Worm (Caenorhabditis elegans) whole organism, young adult: Measurements from ENCODE around the gene F46E10.2.

Source experiments
- ama-1 ChIP-seq, 3 experiments: fragments of 150-350 bp in 1 of 3; sonication (generic microtip) in 2 of 3; optimal IDR thresholded peaks; 2 replicates each; lab custom pipeline; 2014 to 2018; ENCODE audit warnings: missing biosample characterization in 2 of 3, missing genetic modification characterization in 2 of 3, missing genetic modification reagents in 2 of 3
- bed-1 ChIP-seq: fragments of 200-800 bp; sonication (Bioruptor generic); IDR thresholded peaks from 2 replicates; pipeline ENCODE4 v1.3.6; 2022; ENCODE audit warnings: missing genetic modification reagents, missing genetic modification characterization, missing compliant biosample characterization
- ceh-100 ChIP-seq: fragments of 200-800 bp; sonication (Bioruptor generic); IDR thresholded peaks from 2 replicates; pipeline ENCODE4 v1.3.6; 2022; ENCODE audit warnings: missing genetic modification reagents, missing genetic modification characterization, missing compliant biosample characterization
- ceh-58 ChIP-seq: fragments of 200-800 bp; sonication (Bioruptor generic); IDR thresholded peaks from 2 replicates; pipeline ENCODE4 v1.3.6; 2022; ENCODE audit warnings: missing genetic modification characterization, missing compliant biosample characterization
- egrh-3 ChIP-seq: fragments of 200-800 bp; sonication (Bioruptor generic); IDR thresholded peaks from 2 replicates; pipeline ENCODE4 v1.3.6; 2022; ENCODE audit warnings: missing genetic modification reagents, missing genetic modification characterization, missing compliant biosample characterization
- hmg-1.2 ChIP-seq: fragments of 200-800 bp; sonication (Bioruptor generic); IDR thresholded peaks from 2 replicates; pipeline ENCODE4 v1.3.6; 2022; ENCODE audit warnings: missing genetic modification reagents, missing genetic modification characterization, missing compliant biosample characterization
- hrde-1 ChIP-seq: sonication (generic microtip); optimal IDR thresholded peaks from 2 replicates; lab custom pipeline; 2016; ENCODE audit warnings: missing genetic modification characterization, mild to moderate bottlenecking, missing compliant biosample characterization, moderate library complexity, missing genotype, missing genetic modification reagents, borderline replicate concordance
- madf-10 ChIP-seq: sonication (generic microtip); optimal IDR thresholded peaks from 2 replicates; lab custom pipeline; 2016; ENCODE audit warnings: mild to moderate bottlenecking, missing genetic modification characterization, missing compliant biosample characterization
- nfya-1 ChIP-seq: sonication (generic microtip); optimal IDR thresholded peaks from 2 replicates; lab custom pipeline; 2017; ENCODE audit warnings: antibody characterized with exemption, missing compliant biosample characterization, missing genetic modification characterization, borderline replicate concordance; ENCODE audit not compliant: insufficient read depth
- nhr-90 ChIP-seq: sonication (generic microtip); optimal IDR thresholded peaks from 2 replicates; lab custom pipeline; 2016; ENCODE audit warnings: missing genotype, mild to moderate bottlenecking, missing genetic modification characterization, missing compliant biosample characterization
- sdz-38 ChIP-seq: sonication (generic microtip); optimal IDR thresholded peaks from 2 replicates; lab custom pipeline; 2016; ENCODE audit warnings: missing genotype, missing genetic modification characterization, missing compliant biosample characterization
- unc-62 ChIP-seq: fragments of 150-350 bp; optimal IDR thresholded peaks from 2 replicates; lab custom pipeline; 2014; ENCODE audit warnings: missing biosample characterization, missing genetic modification reagents, missing genetic modification characterization
- xnd-1 ChIP-seq: sonication (generic microtip); optimal IDR thresholded peaks from 2 replicates; lab custom pipeline; 2016; ENCODE audit warnings: missing genotype, missing genetic modification reagents, missing genetic modification characterization, missing compliant biosample characterization

DNA sequence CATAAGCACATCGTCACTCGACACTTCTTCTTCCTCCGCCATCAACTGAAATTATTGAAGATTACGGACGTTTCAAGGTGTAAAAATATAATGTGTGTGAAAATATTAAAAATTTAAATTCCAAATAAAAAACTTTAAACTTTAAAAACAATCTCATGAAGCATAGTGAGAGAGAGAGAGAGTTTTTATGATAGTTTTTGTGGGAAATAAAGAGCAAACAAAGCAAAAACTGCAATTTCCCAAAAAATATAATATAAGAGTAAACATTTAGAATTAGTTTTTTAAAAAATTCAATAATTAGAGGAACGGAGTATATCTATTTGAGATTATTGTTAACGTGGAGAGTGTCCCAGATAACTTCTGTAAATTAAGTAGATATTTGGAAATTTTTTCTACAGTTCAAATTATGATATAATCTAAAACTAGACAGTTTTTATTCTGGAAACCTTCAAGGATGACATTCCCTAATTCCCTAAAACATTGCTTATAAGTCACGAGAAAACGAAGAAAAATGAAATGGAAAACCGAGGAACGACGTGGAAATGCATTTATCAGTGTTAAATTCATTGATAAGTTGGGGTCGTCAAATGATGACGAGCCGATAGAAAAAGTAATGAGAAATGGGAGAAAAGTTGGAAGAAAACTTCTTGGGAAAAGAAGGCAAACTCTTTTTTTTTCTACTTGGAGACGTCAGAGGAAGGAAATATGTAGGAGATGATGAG, 26.4 kb downstream of the F46E10.2 start, which contains the start of gene dre-1:
- TF ChIP-seq xnd-1 (tag; lab: Kevin White, UChicago) (no peak), nfya-1 (tag; lab: Kevin White, UChicago) (no peak), nhr-90 (tag; lab: Kevin White, UChicago) (no peak), madf-10 (tag; lab: Kevin White, UChicago) (no peak), unc-62 (GFP tag; lab: Kevin White, UChicago) (no peak), hrde-1 (tag; lab: Kevin White, UChicago) (no peak), hmg-1.2 (GFP tag; lab: Robert Waterston, UW) (no peak), sdz-38 (tag; lab: Kevin White, UChicago) (no peak), egrh-3 (GFP tag; lab: Robert Waterston, UW) (no peak), ama-1 (optimal IDR thresholded peaks at IDR 0.05; lab: Kevin White, UChicago) (no peak), ama-1 (GFP tag; optimal IDR thresholded peaks at IDR 0.05; lab: Kevin White, UChicago) (no peak), bed-1 (GFP tag; lab: Robert Waterston, UW) (no peak), ceh-100 (GFP tag; lab: Robert Waterston, UW) (no peak), ceh-58 (GFP tag; lab: Robert Waterston, UW) (no peak)
